Worm (Caenorhabditis elegans) whole organism, L4 larva: ENCODE results near the gene F23H11.7.

Source experiments
- D1046.2 ChIP-seq: fragments of 200-800 bp; sonication (Bioruptor generic); IDR thresholded peaks from 2 replicates; pipeline ENCODE4 v1.3.6; 2022; ENCODE audit warnings: missing genetic modification characterization, missing compliant biosample characterization
- F26F4.8 ChIP-seq: fragments of 200-800 bp; sonication (Bioruptor generic); conservative IDR thresholded peaks from 2 replicates; pipeline ENCODE4 v1.3.6; 2022; ENCODE audit warnings: missing genetic modification characterization, missing compliant biosample characterization
- F44E2.7 ChIP-seq: fragments of 200-800 bp; sonication (Bioruptor generic); IDR thresholded peaks from 2 replicates; pipeline ENCODE4 v2.1.2; 2022; ENCODE audit warnings: missing genetic modification characterization, missing compliant biosample characterization
- F49E8.2 ChIP-seq: sonication (generic microtip); optimal IDR thresholded peaks from 2 replicates; lab custom pipeline; 2016; ENCODE audit warnings: missing compliant biosample characterization, mild to moderate bottlenecking, missing genetic modification characterization, borderline replicate concordance
- R02D3.7 ChIP-seq: fragments of 150-350 bp; sonication (generic microtip); optimal IDR thresholded peaks from 3 replicates; lab custom pipeline; 2014; ENCODE audit warnings: missing biosample characterization, missing genetic modification characterization
- T20F7.1 ChIP-seq: fragments of 200-800 bp; sonication (Bioruptor generic); optimal IDR thresholded peaks from 2 replicates; lab custom pipeline; 2018; ENCODE audit warnings: mild to moderate bottlenecking, missing genetic modification characterization, missing compliant biosample characterization
- Y105C5A.15 ChIP-seq: fragments of 200-800 bp; sonication (Bioruptor generic); IDR thresholded peaks from 2 replicates; pipeline ENCODE4 v1.3.6; 2022; ENCODE audit warnings: missing genetic modification characterization, missing compliant biosample characterization
- Y48G9A.11 ChIP-seq: fragments of 200-800 bp; sonication (Bioruptor generic); IDR thresholded peaks from 2 replicates; pipeline ENCODE4 v1.3.6; 2022; ENCODE audit warnings: missing genetic modification reagents, missing genetic modification characterization, missing compliant biosample characterization
- Y5F2A.4 ChIP-seq: fragments of 200-800 bp; sonication (Bioruptor generic); optimal IDR thresholded peaks from 2 replicates; lab custom pipeline; 2018; ENCODE audit warnings: mild to moderate bottlenecking, missing genetic modification characterization, missing compliant biosample characterization
- ZK337.2 ChIP-seq: fragments of 200-800 bp; sonication (Bioruptor generic); IDR thresholded peaks from 2 replicates; pipeline ENCODE4 v1.3.6; 2022; ENCODE audit warnings: missing genetic modification reagents, missing genetic modification characterization, missing compliant biosample characterization
- ZK546.5 ChIP-seq, 2 experiments: sonication (generic microtip); optimal IDR thresholded peaks; 2 replicates each; lab custom pipeline; 2017; ENCODE audit warnings: missing biosample characterization in 2 of 2, missing genetic modification characterization in 2 of 2
- aha-1 ChIP-seq: fragments of 150-350 bp; peaks from one replicate; lab custom pipeline; 2014; ENCODE audit warnings: missing biosample characterization, missing genetic modification characterization
- arid-1 ChIP-seq: fragments of 200-800 bp; sonication (Bioruptor generic); conservative IDR thresholded peaks from 2 replicates; pipeline ENCODE4 v1.3.6; 2022; ENCODE audit warnings: missing genetic modification reagents, missing genetic modification characterization, missing compliant biosample characterization
- ceh-62 ChIP-seq: sonication (generic microtip); optimal IDR thresholded peaks from 2 replicates; lab custom pipeline; 2017; ENCODE audit warnings: missing biosample characterization, missing genetic modification characterization
- ces-1 ChIP-seq: fragments of 150-350 bp; sonication (generic microtip); optimal IDR thresholded peaks from 4 replicates; lab custom pipeline; 2014; ENCODE audit warnings: missing biosample characterization, missing genetic modification reagents, missing genetic modification characterization
- ctbp-1 ChIP-seq: fragments of 200-800 bp; sonication (Bioruptor generic); IDR thresholded peaks from 2 replicates; pipeline ENCODE4 v1.3.6; 2022; ENCODE audit warnings: missing genetic modification reagents, missing genetic modification characterization, missing compliant biosample characterization
- daf-12 ChIP-seq: fragments of 150-350 bp; optimal IDR thresholded peaks from 2 replicates; lab custom pipeline; 2014; ENCODE audit warnings: missing biosample characterization, missing genetic modification reagents, missing genetic modification characterization
- daf-19 ChIP-seq: fragments of 200-800 bp; sonication (Bioruptor generic); conservative IDR thresholded peaks from 2 replicates; pipeline ENCODE4 v1.3.6; 2022; ENCODE audit warnings: missing genetic modification characterization, missing compliant biosample characterization
- dmd-6 ChIP-seq: fragments of 200-800 bp; sonication (Bioruptor generic); IDR thresholded peaks from 2 replicates; pipeline ENCODE4 v1.3.6; 2022; ENCODE audit warnings: missing genetic modification reagents, missing genetic modification characterization, missing compliant biosample characterization
- dpl-1 ChIP-seq: fragments of 150-350 bp; optimal IDR thresholded peaks from 2 replicates; lab custom pipeline; 2014; ENCODE audit warnings: missing biosample characterization, missing genetic modification reagents, missing genetic modification characterization
- duxl-1 ChIP-seq: sonication (generic microtip); optimal IDR thresholded peaks from 2 replicates; lab custom pipeline; 2016; ENCODE audit warnings: mild to moderate bottlenecking, missing genetic modification characterization, moderate library complexity, missing compliant biosample characterization; ENCODE audit not compliant: poor library complexity
- hlh-30 ChIP-seq: sonication (generic microtip); optimal IDR thresholded peaks from 2 replicates; lab custom pipeline; 2017; ENCODE audit warnings: antibody characterized with exemption, mild to moderate bottlenecking, missing genetic modification characterization, missing compliant biosample characterization; ENCODE audit not compliant: insufficient read depth
- hmg-1.1 ChIP-seq: fragments of 200-800 bp; sonication (Bioruptor generic); IDR thresholded peaks from 2 replicates; pipeline ENCODE4 v1.3.6; 2022; ENCODE audit warnings: missing genetic modification reagents, missing genetic modification characterization, missing compliant biosample characterization
- lim-7 ChIP-seq: fragments of 200-800 bp; sonication (Bioruptor generic); IDR thresholded peaks from 2 replicates; pipeline ENCODE4 v1.3.6; 2022; ENCODE audit warnings: missing genetic modification characterization, missing compliant biosample characterization
- lin-1 ChIP-seq: fragments of 200-800 bp; sonication (Bioruptor generic); IDR thresholded peaks from 2 replicates; pipeline ENCODE4 v1.3.6; 2022; ENCODE audit warnings: missing genetic modification reagents, missing genetic modification characterization, missing compliant biosample characterization
- lin-13 ChIP-seq: fragments of 150-350 bp; optimal IDR thresholded peaks from 2 replicates; lab custom pipeline; 2014; ENCODE audit warnings: missing biosample characterization, missing genetic modification reagents, missing genetic modification characterization
- lin-38 ChIP-seq: fragments of 200-800 bp; sonication (Bioruptor generic); IDR thresholded peaks from 2 replicates; pipeline ENCODE4 v1.3.6; 2022; ENCODE audit warnings: missing genetic modification reagents, missing genetic modification characterization, missing compliant biosample characterization
- lin-39 ChIP-seq: fragments of 150-350 bp; optimal IDR thresholded peaks from 2 replicates; lab custom pipeline; 2014; ENCODE audit warnings: missing biosample characterization, missing genetic modification reagents, missing genetic modification characterization
- lir-3 ChIP-seq: sonication (generic microtip); optimal IDR thresholded peaks from 2 replicates; lab custom pipeline; 2016; ENCODE audit warnings: mild to moderate bottlenecking, missing genetic modification characterization, missing compliant biosample characterization
- mep-1 ChIP-seq: fragments of 150-350 bp; sonication (generic microtip); optimal IDR thresholded peaks from 3 replicates; lab custom pipeline; 2014; ENCODE audit warnings: missing biosample characterization, missing genetic modification characterization
- mes-2 ChIP-seq: sonication (generic microtip); optimal IDR thresholded peaks from 2 replicates; lab custom pipeline; 2016; ENCODE audit warnings: missing genotype, mild to moderate bottlenecking, missing genetic modification characterization, missing compliant biosample characterization; ENCODE audit not compliant: poor library complexity, severe bottlenecking
- mxl-2 ChIP-seq: fragments of 200-800 bp; sonication (Bioruptor generic); conservative IDR thresholded peaks from 2 replicates; pipeline ENCODE4 v1.3.6; 2022; ENCODE audit warnings: missing genetic modification reagents, missing genetic modification characterization, missing compliant biosample characterization
- nhr-10 ChIP-seq: fragments of 150-350 bp; optimal IDR thresholded peaks from 2 replicates; lab custom pipeline; 2014; ENCODE audit warnings: missing biosample characterization, missing genetic modification characterization
- nhr-102 ChIP-seq: sonication (generic microtip); optimal IDR thresholded peaks from 2 replicates; lab custom pipeline; 2016; ENCODE audit warnings: mild to moderate bottlenecking, missing genetic modification characterization, moderate library complexity, missing compliant biosample characterization
- nhr-111 ChIP-seq: fragments of 200-800 bp; sonication (Bioruptor generic); optimal IDR thresholded peaks from 2 replicates; lab custom pipeline; 2018; ENCODE audit warnings: mild to moderate bottlenecking, missing genetic modification characterization, missing compliant biosample characterization
- nhr-237 ChIP-seq: sonication (generic microtip); optimal IDR thresholded peaks from 2 replicates; lab custom pipeline; 2017; ENCODE audit warnings: missing biosample characterization, missing genetic modification characterization
- nhr-28 ChIP-seq: fragments of 150-350 bp; optimal IDR thresholded peaks from 2 replicates; lab custom pipeline; 2014; ENCODE audit warnings: missing biosample characterization, missing genetic modification characterization
- nhr-6 ChIP-seq: fragments of 150-350 bp; optimal IDR thresholded peaks from 2 replicates; lab custom pipeline; 2014; ENCODE audit warnings: missing biosample characterization, missing genetic modification characterization
- nhr-76 ChIP-seq: fragments of 150-350 bp; optimal IDR thresholded peaks from 2 replicates; lab custom pipeline; 2014; ENCODE audit warnings: missing biosample characterization, missing genetic modification characterization
- nhr-77 ChIP-seq: fragments of 150-350 bp; optimal IDR thresholded peaks from 2 replicates; lab custom pipeline; 2014; ENCODE audit warnings: missing biosample characterization, missing genetic modification characterization
- php-3 ChIP-seq: fragments of 200-800 bp; sonication (Bioruptor generic); IDR thresholded peaks from 2 replicates; pipeline ENCODE4 v1.3.6; 2022; ENCODE audit warnings: missing genetic modification reagents, missing genetic modification characterization, missing compliant biosample characterization
- pqm-1 ChIP-seq: sonication (generic microtip); optimal IDR thresholded peaks from 2 replicates; lab custom pipeline; 2017; ENCODE audit warnings: missing biosample characterization, missing genetic modification characterization
- spr-3 ChIP-seq: fragments of 200-800 bp; sonication (Bioruptor generic); optimal IDR thresholded peaks from 2 replicates; lab custom pipeline; 2018; ENCODE audit warnings: mild to moderate bottlenecking, missing genetic modification characterization, missing compliant biosample characterization
- tag-97 ChIP-seq: fragments of 200-800 bp; sonication (Bioruptor generic); IDR thresholded peaks from 2 replicates; pipeline ENCODE4 v1.3.6; 2022; ENCODE audit warnings: missing genetic modification characterization, missing compliant biosample characterization
- unc-39 ChIP-seq: sonication (generic microtip); optimal IDR thresholded peaks from 2 replicates; lab custom pipeline; 2017; ENCODE audit warnings: missing biosample characterization, missing genetic modification characterization
- unc-62 ChIP-seq, 3 experiments: fragments of 150-350 bp in 1 of 3; sonication (generic microtip); optimal IDR thresholded peaks in 2 of 3; peaks in 1 of 3; 1 replicate in 1 of 3; 2 replicates in 2 of 3; lab custom pipeline; 2014 to 2017; ENCODE audit warnings: missing biosample characterization in 3 of 3, missing genetic modification characterization in 3 of 3, missing genetic modification reagents in 3 of 3, missing genotype in 1 of 3
- vab-7 ChIP-seq: fragments of 200-800 bp; sonication (Bioruptor generic); IDR thresholded peaks from 2 replicates; pipeline ENCODE4 v1.3.6; 2022; ENCODE audit warnings: missing genetic modification reagents, missing genetic modification characterization, missing compliant biosample characterization
- zfp-2 ChIP-seq: sonication (generic microtip); optimal IDR thresholded peaks from 2 replicates; lab custom pipeline; 2016; ENCODE audit warnings: mild to moderate bottlenecking, missing genetic modification characterization, missing compliant biosample characterization
- zfp-3 ChIP-seq: fragments of 200-800 bp; sonication (Bioruptor generic); conservative IDR thresholded peaks from 2 replicates; pipeline ENCODE4 v1.3.6; 2022; ENCODE audit warnings: missing genetic modification reagents, missing genetic modification characterization, missing compliant biosample characterization
- zip-2 ChIP-seq: fragments of 150-350 bp; optimal IDR thresholded peaks from 2 replicates; lab custom pipeline; 2014; ENCODE audit warnings: missing biosample characterization, missing genetic modification characterization
- ztf-7 ChIP-seq: fragments of 150-350 bp; optimal IDR thresholded peaks from 2 replicates; lab custom pipeline; 2014; ENCODE audit warnings: missing biosample characterization, missing genetic modification characterization

Gene F23H11.7

ce11 chrIII:901600-902250 is 17.5 kb downstream of the F23H11.7 start (continued):
- no peak for TF ChIP-seq Y105C5A.15
- TF ChIP-seq ceh-62 = no peak
- no peak for TF ChIP-seq nhr-102 (tag; lab: Kevin White, UChicago)
- no peak for TF ChIP-seq ctbp-1 (GFP tag; lab: Robert Waterston, UW)
- TF ChIP-seq nhr-6 = no peak
- no peak for TF ChIP-seq ZK546.5 (tag; optimal IDR thresholded peaks at IDR 0.05; lab: Kevin White, UChicago)
- TF ChIP-seq hmg-1.1 (GFP tag; lab: Robert Waterston, UW) = no peak
- TF ChIP-seq unc-62 (GFP tag; optimal IDR thresholded peaks at IDR 0.05 in 1 of 2; lab: Kevin White, UChicago) = peak in 1 of 2 experiments; percentile 87
- TF ChIP-seq unc-62 (tag; optimal IDR thresholded peaks at IDR 0.05; lab: Kevin White, UChicago) = no peak
- no peak for TF ChIP-seq hlh-30 (tag; lab: Kevin White, UChicago)
- TF ChIP-seq R02D3.7 (tag; lab: Kevin White, UChicago) = no peak
- TF ChIP-seq mes-2 (tag; lab: Kevin White, UChicago) = peak; percentile 26
- no peak for TF ChIP-seq spr-3
- TF ChIP-seq arid-1 (GFP tag; lab: Robert Waterston, UW) = no peak
- no peak for TF ChIP-seq Y5F2A.4 (GFP tag; lab: Kevin White, UChicago)
- TF ChIP-seq mep-1 (tag; lab: Kevin White, UChicago) = peak; percentile 6
- TF ChIP-seq aha-1 = peak; percentile 98
- no peak for TF ChIP-seq nhr-77 (tag; lab: Kevin White, UChicago)
- TF ChIP-seq nhr-111 (GFP tag; lab: Kevin White, UChicago) = no peak
- no peak for TF ChIP-seq lin-39 (tag; lab: Kevin White, UChicago)
- peak; percentile 70 for TF ChIP-seq dpl-1 (GFP tag; lab: Kevin White, UChicago)
- TF ChIP-seq daf-19 (GFP tag; lab: Robert Waterston, UW) = 0 out of 2 replicates have a peak, but pooled peaks have one; percentile 34
- TF ChIP-seq daf-12 (tag; lab: Kevin White, UChicago) = no peak
- TF ChIP-seq dmd-6 (GFP tag; lab: Robert Waterston, UW) = peak; percentile 54
- no peak for TF ChIP-seq zfp-2 (tag; lab: Kevin White, UChicago)
- peak; percentile 20; the same call in 1 of the 2 replicates for TF ChIP-seq Y48G9A.11 (GFP tag; lab: Robert Waterston, UW)
- no peak for TF ChIP-seq T20F7.1 (GFP tag; lab: Kevin White, UChicago)
- TF ChIP-seq ces-1 = no peak
- TF ChIP-seq lin-38 (GFP tag; lab: Robert Waterston, UW) = peak; percentile 92
- no peak for TF ChIP-seq F49E8.2 (tag; lab: Kevin White, UChicago)
- no peak for TF ChIP-seq nhr-10
- no peak for TF ChIP-seq F26F4.8
- TF ChIP-seq duxl-1 (tag; lab: Kevin White, UChicago) = no peak
- no peak for TF ChIP-seq lin-1 (GFP tag; lab: Robert Waterston, UW)
- no peak for TF ChIP-seq lim-7
- TF ChIP-seq ZK337.2 = no peak
- TF ChIP-seq nhr-76 = no peak
- TF ChIP-seq ztf-7 (tag; lab: Kevin White, UChicago) = no peak
- no peak for TF ChIP-seq zfp-3 (GFP tag; lab: Robert Waterston, UW)
- TF ChIP-seq mxl-2 (GFP tag; lab: Robert Waterston, UW) = no peak
- no peak for TF ChIP-seq unc-39 (tag; lab: Kevin White, UChicago)
- TF ChIP-seq pqm-1 (tag; lab: Kevin White, UChicago) = peak; percentile 19
- TF ChIP-seq zip-2 (tag; lab: Kevin White, UChicago) = no peak
- no peak for TF ChIP-seq tag-97 (GFP tag; lab: Robert Waterston, UW)
- no peak for TF ChIP-seq php-3
- no peak for TF ChIP-seq lin-13 (GFP tag; lab: Kevin White, UChicago)
- no peak for TF ChIP-seq nhr-237 (tag; lab: Kevin White, UChicago)
- TF ChIP-seq vab-7 (GFP tag; lab: Robert Waterston, UW) = no peak
- no peak for TF ChIP-seq D1046.2 (GFP tag; lab: Robert Waterston, UW)
- peak; percentile 5 for TF ChIP-seq nhr-28 (tag; lab: Kevin White, UChicago)
- no peak for TF ChIP-seq lir-3 (tag; lab: Kevin White, UChicago)
- TF ChIP-seq F44E2.7 (GFP tag; lab: Robert Waterston, UW) = no peak
